Fruit fly (Drosophila melanogaster) whole organism, embryonic: ENCODE data around the gene dre4.

Experiments
- CG14710 ChIP-seq: fragments of 200-800 bp; sonication (Bioruptor generic); optimal IDR thresholded peaks from 3 replicates; lab custom pipeline; 2019; ENCODE audit warnings: missing biosample characterization, mild to moderate bottlenecking, missing genetic modification characterization, moderate library complexity
- CG16813 ChIP-seq: fragments of 200-800 bp; sonication (Bioruptor generic); IDR thresholded peaks from 3 replicates; pipeline ENCODE4 v1.3.6; 2022; ENCODE audit warnings: missing biosample characterization, missing genetic modification characterization; ENCODE audit not compliant: partially characterized antibody
- CG34422 ChIP-seq: fragments of 200-800 bp; sonication (Bioruptor generic); IDR thresholded peaks from 3 replicates; pipeline ENCODE4 v1.3.6; 2022; ENCODE audit warnings: missing biosample characterization, missing genetic modification characterization
- fd3F ChIP-seq: fragments of 200-800 bp; sonication (Bioruptor generic); optimal IDR thresholded peaks from 2 replicates; lab custom pipeline; 2018; ENCODE audit warnings: missing biosample characterization, mild to moderate bottlenecking, missing genetic modification characterization, moderate library complexity
- gcm2 ChIP-seq: fragments of 200-800 bp; sonication (Bioruptor generic); optimal IDR thresholded peaks from 2 replicates; lab custom pipeline; 2016; ENCODE audit warnings: missing biosample characterization, missing genetic modification characterization
- luna ChIP-seq: fragments of 200-800 bp; sonication (Bioruptor generic); optimal IDR thresholded peaks from 2 replicates; lab custom pipeline; 2016; ENCODE audit warnings: missing biosample characterization, missing genetic modification characterization
- nmo ChIP-seq: fragments of 200-800 bp; sonication (Bioruptor generic); optimal IDR thresholded peaks from 2 replicates; lab custom pipeline; 2018; ENCODE audit warnings: missing biosample characterization, mild to moderate bottlenecking, missing genetic modification characterization, moderate library complexity
- tna ChIP-seq: fragments of 200-800 bp; sonication (Bioruptor generic); IDR thresholded peaks from 2 replicates; pipeline ENCODE4 v1.3.6; 2022; ENCODE audit warnings: missing biosample characterization, missing genetic modification characterization; ENCODE audit not compliant: partially characterized antibody
- tup ChIP-seq: fragments of 200-800 bp; sonication (Bioruptor generic); optimal IDR thresholded peaks from 2 replicates; lab custom pipeline; 2016; ENCODE audit warnings: missing biosample characterization, mild to moderate bottlenecking, missing genetic modification characterization, moderate library complexity

- TF ChIP-seq nmo (GFP tag; lab: Kevin White, UChicago) = peak; percentile 86
- TF ChIP-seq fd3F (GFP tag; lab: Kevin White, UChicago) = peak; percentile 0
- TF ChIP-seq tna (GFP tag; lab: Robert Waterston, UW) = no peak; the same call in 1 of the 2 replicates
- TF ChIP-seq CG14710 (tag; lab: Kevin White, UChicago) = peak; percentile 85
- no peak for TF ChIP-seq tup (GFP tag; lab: Kevin White, UChicago)
- no peak for TF ChIP-seq luna (GFP tag; lab: Kevin White, UChicago)
- TF ChIP-seq gcm2 (GFP tag; lab: Kevin White, UChicago) = no peak
- TF ChIP-seq CG34422 (GFP tag; lab: Robert Waterston, UW) = no peak; the same call in 2 of the 3 replicates
- 0 out of 3 replicates have a peak, but pooled peaks have one; percentile 22 for TF ChIP-seq CG16813 (GFP tag; lab: Robert Waterston, UW)
Measured at dm6 chr3L:1865121-1865727, 10.9 kb downstream of the dre4 start, which contains the start of the genes HBS1 and CG12025.
